Worm (Caenorhabditis elegans) whole organism, midembryonic: ENCODE measurements around the gene T09A5.5.

Experiments
- T22C8.4 ChIP-seq: fragments of 200-800 bp; sonication (Bioruptor generic); IDR thresholded peaks from 2 replicates; pipeline ENCODE4 v1.3.6; 2022; ENCODE audit warnings: missing genetic modification characterization, missing compliant biosample characterization
- cog-1 ChIP-seq: sonication (generic microtip); optimal IDR thresholded peaks from 2 replicates; lab custom pipeline; 2016; ENCODE audit warnings: missing genetic modification characterization, missing compliant biosample characterization
- flt-1 ChIP-seq: fragments of 200-800 bp; sonication (Bioruptor generic); IDR thresholded peaks from 2 replicates; pipeline ENCODE4 v1.3.6; 2022; ENCODE audit warnings: missing genetic modification characterization, missing compliant biosample characterization
- klf-2 ChIP-seq: fragments of 200-800 bp; sonication (Bioruptor generic); conservative IDR thresholded peaks from 2 replicates; pipeline ENCODE4 v1.3.6; 2022; ENCODE audit warnings: missing genetic modification reagents, missing genetic modification characterization, missing compliant biosample characterization
- med-1 ChIP-seq: sonication (generic microtip); optimal IDR thresholded peaks from 2 replicates; lab custom pipeline; 2017; ENCODE audit warnings: missing genetic modification characterization, mild to moderate bottlenecking, missing compliant biosample characterization, antibody characterized with exemption, missing genetic modification reagents; ENCODE audit not compliant: insufficient read depth
- ref-1 ChIP-seq: fragments of 200-800 bp; sonication (Bioruptor generic); conservative IDR thresholded peaks from 2 replicates; pipeline ENCODE4 v1.3.6; 2022; ENCODE audit warnings: missing genetic modification reagents, missing genetic modification characterization, missing compliant biosample characterization
- tab-1 ChIP-seq: fragments of 200-800 bp; sonication (Bioruptor generic); IDR thresholded peaks from 2 replicates; pipeline ENCODE4 v1.3.6; 2022; ENCODE audit warnings: missing genetic modification characterization, missing compliant biosample characterization
- ztf-23 ChIP-seq: fragments of 200-800 bp; sonication (Bioruptor generic); IDR thresholded peaks from 2 replicates; pipeline ENCODE4 v1.3.6; 2022; ENCODE audit warnings: missing genetic modification reagents, missing genetic modification characterization, missing compliant biosample characterization
- ztf-29 ChIP-seq: fragments of 200-800 bp; sonication (Bioruptor generic); IDR thresholded peaks from 2 replicates; pipeline ENCODE4 v1.3.6; 2022; ENCODE audit warnings: missing genetic modification reagents, missing genetic modification characterization, missing compliant biosample characterization

T09A5.5 gene

DNA sequence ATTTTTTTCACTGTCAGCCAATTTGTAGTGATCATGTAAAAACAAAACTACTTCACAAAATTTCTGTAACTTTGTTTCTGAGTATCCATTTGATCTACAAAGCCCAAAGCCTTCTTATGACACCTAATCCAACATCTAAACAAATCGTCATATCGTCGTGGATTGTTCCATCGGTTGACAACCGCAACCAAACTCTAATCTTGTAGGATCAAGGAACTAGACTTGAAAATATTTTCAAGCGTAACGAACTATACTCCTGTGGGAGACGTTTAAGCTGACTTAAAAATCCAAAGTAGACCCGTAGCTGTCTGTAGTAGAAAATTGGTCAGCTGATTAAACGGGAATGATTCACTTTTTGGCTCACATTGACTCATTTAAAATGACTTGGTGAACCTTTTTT is 24.0 kb downstream of the T09A5.5 start:
- TF ChIP-seq ztf-29 (GFP tag; lab: Robert Waterston, UW) (no peak), cog-1 (tag; lab: Kevin White, UChicago) (no peak), klf-2 (no peak), ztf-23 (no peak), tab-1 (GFP tag; lab: Robert Waterston, UW) (no peak), T22C8.4 (no peak), flt-1 (GFP tag; lab: Robert Waterston, UW) (no peak), med-1 (GFP tag; lab: Kevin White, UChicago) (no peak), ref-1 (no peak)

DNA sequence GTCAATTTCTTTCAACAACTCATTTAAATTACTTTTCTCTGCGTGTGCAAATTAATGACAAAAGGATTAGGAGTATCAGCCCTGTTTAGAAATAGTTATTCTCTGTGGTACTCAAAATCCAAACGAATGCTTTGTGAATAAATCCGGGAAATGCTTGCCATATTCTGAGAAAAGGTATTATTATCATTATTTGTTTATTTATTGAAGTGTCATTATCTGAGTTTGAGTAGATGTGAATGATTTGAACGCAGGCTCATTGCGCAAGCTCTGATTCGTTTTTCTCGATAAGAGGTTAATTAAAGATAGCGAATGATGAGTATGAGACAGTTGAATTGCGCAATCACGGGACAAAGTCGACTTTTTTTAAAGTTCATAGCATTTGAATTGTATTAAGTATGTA is 25.7 kb downstream of the T09A5.5 start:
- TF ChIP-seq flt-1 (GFP tag; lab: Robert Waterston, UW) = no peak
- no peak for TF ChIP-seq tab-1 (GFP tag; lab: Robert Waterston, UW)
- TF ChIP-seq T22C8.4 = no peak
- no peak for TF ChIP-seq ref-1

DNA sequence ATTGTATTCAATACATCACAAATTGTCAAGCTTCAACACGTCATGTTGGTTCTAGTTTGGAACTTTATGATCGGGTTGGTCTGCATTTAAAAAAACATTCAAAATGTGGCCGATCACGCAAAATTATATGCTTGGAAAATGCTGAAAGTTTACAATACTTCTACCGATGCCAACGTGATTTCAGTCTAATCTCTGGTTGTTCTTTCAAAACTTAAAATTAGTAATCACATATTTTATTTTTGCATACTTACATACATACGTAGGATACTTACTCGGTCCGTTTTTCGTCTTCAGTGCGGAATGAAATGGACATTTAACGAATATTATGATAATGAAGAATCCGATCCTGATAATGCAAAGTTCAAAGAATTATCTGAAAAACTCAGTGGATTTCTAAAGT is 28.5 kb downstream of the T09A5.5 start, which contains the start of gene srw-62:
TSS of gene srw-62 (plus strand) at position 301 of the 400 bp plus-strand sequence.
- TF ChIP-seq flt-1 (GFP tag; lab: Robert Waterston, UW) = no peak
- TF ChIP-seq ref-1 = no peak
- no peak for TF ChIP-seq med-1 (GFP tag; lab: Kevin White, UChicago)
- no peak for TF ChIP-seq ztf-23
- TF ChIP-seq cog-1 (tag; lab: Kevin White, UChicago) = no peak
- no peak for TF ChIP-seq tab-1 (GFP tag; lab: Robert Waterston, UW)
- TF ChIP-seq ztf-29 (GFP tag; lab: Robert Waterston, UW) = no peak
- no peak for TF ChIP-seq klf-2
- TF ChIP-seq T22C8.4 = no peak

DNA sequence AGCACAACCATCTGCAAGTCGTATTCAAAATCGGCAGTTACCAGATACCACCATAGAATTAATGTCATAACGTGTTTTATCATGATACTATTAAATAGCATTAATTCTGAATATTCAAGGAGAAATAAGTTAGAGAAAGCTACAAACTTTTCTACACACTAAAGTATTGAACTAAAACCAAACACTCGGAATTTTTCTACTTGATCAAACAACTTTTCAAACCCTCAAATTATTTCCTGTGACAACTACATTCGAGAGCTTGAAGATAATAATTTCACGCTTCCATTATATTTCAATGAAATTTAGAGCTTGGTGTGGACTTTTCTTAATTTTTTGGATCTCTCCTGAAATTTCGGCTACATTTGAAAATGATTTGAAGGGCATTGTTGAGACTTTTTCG is 31.1 kb downstream of the T09A5.5 start, which contains the start of gene irld-47:
TSS of gene irld-47 (minus strand) at position 101 of the 400 bp plus-strand sequence.
- TF ChIP-seq ztf-29 (GFP tag; lab: Robert Waterston, UW) (no peak), flt-1 (GFP tag; lab: Robert Waterston, UW) (no peak), med-1 (GFP tag; lab: Kevin White, UChicago) (no peak), tab-1 (GFP tag; lab: Robert Waterston, UW) (no peak), T22C8.4 (no peak), ref-1 (no peak), ztf-23 (no peak), klf-2 (no peak), cog-1 (tag; lab: Kevin White, UChicago) (no peak)

DNA sequence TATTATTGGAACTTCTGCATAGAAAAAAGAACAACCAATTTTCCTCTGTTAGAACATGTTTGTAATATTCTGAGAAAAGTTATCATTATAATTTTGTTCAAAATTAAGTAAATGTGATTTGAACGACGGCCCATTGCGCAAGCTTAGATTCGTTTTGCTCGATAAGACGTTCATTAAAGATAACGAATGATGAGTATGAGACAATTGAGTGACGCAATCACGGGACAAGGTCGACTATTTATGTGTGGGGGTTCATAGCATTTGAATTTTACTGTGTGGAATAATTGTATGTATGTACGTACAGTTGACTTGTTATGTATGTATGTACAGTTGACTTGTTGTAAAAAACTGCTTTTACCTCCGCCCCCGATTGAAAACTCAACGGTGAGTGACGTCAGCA is 34.2 kb downstream of the T09A5.5 start:
- TF ChIP-seq T22C8.4 (no peak), tab-1 (GFP tag; lab: Robert Waterston, UW) (no peak), klf-2 (no peak), flt-1 (GFP tag; lab: Robert Waterston, UW) (no peak)

DNA sequence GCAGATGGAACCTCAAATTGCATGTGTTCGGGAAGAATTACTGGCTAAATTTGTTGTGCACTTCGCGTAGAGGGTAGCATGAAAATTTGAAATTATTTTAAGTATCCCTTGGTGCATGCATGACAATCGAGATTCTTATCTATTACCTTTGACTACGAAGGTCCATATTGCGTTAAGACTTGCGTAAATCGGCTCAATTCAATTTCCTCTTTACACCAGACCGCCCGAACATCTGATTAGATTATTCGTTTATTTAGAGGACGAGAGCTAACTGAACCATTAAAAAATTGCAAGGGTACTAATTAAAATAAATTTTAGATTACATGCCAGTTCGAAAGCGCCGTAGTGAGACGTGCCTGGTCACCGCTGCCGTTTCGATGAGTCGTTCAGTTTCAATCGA is 36.0 kb downstream of the T09A5.5 start:
- TF ChIP-seq cog-1 (tag; lab: Kevin White, UChicago) (no peak), T22C8.4 (no peak), ref-1 (no peak), ztf-29 (GFP tag; lab: Robert Waterston, UW) (no peak), flt-1 (GFP tag; lab: Robert Waterston, UW) (no peak), med-1 (GFP tag; lab: Kevin White, UChicago) (no peak), tab-1 (GFP tag; lab: Robert Waterston, UW) (no peak), klf-2 (no peak), ztf-23 (no peak)

DNA sequence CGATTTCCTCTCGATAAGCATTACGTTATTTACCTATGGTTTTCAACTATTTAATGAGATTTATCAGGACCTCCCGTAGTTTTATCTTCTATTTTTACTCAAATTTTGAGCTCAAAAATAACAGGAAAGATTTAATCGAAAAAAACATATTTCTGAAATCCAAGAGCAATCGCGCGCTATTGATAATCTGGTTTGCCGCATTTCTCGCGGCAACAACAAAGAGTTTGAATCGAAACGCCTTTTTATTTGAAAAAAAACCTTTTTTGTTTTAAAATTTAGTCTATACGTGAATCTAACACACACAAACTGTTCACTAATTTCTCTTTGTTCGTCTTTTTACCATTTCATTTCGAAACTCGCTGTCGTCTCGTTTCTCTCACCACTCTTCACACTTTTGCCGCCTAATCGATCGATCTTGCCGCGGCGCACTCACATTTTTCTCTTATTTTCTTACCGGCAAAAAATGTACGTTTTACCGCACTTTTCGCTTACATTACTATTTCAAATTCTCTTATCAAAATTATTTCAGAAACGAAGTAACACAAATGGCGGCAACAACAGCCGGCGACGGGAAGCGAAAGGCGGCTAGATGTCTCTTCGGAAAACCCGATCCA is 37.3 kb downstream of the T09A5.5 start, which contains the start of gene cki-2:
TSS of gene cki-2 (plus strand) at position 337 of the 614 bp plus-strand sequence.
- TF ChIP-seq flt-1 (GFP tag; lab: Robert Waterston, UW) (no peak), T22C8.4 (peak; percentile 37; the same call in 1 of the 2 replicates), ref-1 (no peak), tab-1 (GFP tag; lab: Robert Waterston, UW) (no peak), med-1 (GFP tag; lab: Kevin White, UChicago) (no peak), ztf-29 (GFP tag; lab: Robert Waterston, UW) (no peak), ztf-23 (no peak), cog-1 (tag; lab: Kevin White, UChicago) (no peak)

DNA sequence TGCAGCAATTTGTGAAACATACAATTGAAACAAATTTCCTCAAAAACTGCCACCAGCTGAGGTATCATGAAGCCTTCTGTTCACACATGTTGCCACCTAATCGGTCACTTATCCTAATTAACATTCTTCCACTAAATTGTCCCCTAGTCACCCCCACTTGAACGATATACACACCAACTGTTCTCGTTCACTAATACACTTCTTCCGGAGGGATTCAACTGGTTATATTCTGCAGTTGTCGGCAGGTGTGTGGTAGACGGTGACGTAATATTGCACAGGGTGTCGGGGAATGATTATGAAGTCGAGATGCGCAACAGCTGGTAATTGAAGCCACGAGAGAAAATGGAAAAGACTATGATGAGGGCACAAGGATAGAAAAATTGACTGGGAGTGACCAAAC is 38.2 kb downstream of the T09A5.5 start:
- TF ChIP-seq T22C8.4 (no peak), flt-1 (GFP tag; lab: Robert Waterston, UW) (no peak), med-1 (GFP tag; lab: Kevin White, UChicago) (no peak), klf-2 (no peak), ref-1 (no peak), cog-1 (tag; lab: Kevin White, UChicago) (no peak), tab-1 (GFP tag; lab: Robert Waterston, UW) (no peak), ztf-29 (GFP tag; lab: Robert Waterston, UW) (no peak)

DNA sequence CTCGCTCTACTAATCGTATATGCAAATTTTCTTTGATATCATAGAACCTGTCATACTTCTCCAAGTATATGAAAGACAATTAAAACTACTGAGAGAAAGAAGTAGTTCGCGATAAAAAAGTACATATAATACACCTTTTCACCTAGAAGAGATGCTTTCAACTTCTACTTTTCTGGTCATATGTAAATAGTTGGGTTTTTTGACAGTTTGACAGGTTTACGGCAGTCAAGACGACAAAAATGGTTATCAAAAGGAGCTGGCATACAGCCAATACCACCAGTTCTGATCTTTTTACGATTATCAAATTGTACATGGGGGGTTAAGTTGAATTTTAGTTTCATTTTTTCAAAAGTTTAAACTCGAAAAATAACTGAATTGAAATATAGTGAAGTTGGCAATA is 38.7 kb downstream of the T09A5.5 start:
- TF ChIP-seq klf-2 (no peak), cog-1 (tag; lab: Kevin White, UChicago) (no peak), ztf-29 (GFP tag; lab: Robert Waterston, UW) (no peak)

DNA sequence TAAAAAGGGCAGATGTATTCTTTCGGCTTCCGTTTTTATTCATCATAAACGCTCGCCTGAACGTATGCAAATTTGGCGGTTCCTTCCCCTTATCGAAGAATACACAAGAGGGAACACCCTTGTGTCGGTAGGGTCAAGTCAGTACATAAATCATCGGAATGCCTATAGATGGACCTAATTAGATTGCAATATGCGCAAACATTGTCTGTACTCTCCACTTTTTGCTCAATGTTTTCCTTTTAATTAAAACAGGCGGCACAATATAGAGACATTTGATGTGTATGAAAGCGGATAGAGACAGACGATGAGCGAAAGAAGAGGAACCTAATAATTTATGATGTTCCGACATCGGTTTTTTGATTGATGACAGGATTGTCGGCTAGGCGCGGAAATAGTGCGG is 39.4 kb downstream of the T09A5.5 start:
- TF ChIP-seq tab-1 (GFP tag; lab: Robert Waterston, UW) = 0 out of 2 replicates have a peak, but pooled peaks have one; percentile 32
- TF ChIP-seq ztf-29 (GFP tag; lab: Robert Waterston, UW) = no peak
- TF ChIP-seq med-1 (GFP tag; lab: Kevin White, UChicago) = no peak
- peak; percentile 57 for TF ChIP-seq cog-1 (tag; lab: Kevin White, UChicago)
- no peak for TF ChIP-seq ztf-23
- no peak for TF ChIP-seq klf-2
- no peak for TF ChIP-seq flt-1 (GFP tag; lab: Robert Waterston, UW)
